Worm (Caenorhabditis elegans): Measurements from ENCODE around the gene pgp-5.

- no peak for TF ChIP-seq ama-1 (optimal IDR thresholded peaks at IDR 0.05)
- TF ChIP-seq flt-1 (GFP tag; IDR thresholded peaks at IDR 0.05), result no peak
- TF ChIP-seq hmbx-1 (tag; optimal IDR thresholded peaks at IDR 0.05), result no peak
- no peak for TF ChIP-seq tra-4 (tag; optimal IDR thresholded peaks at IDR 0.05)
- TF ChIP-seq sea-1 (GFP tag; conservative IDR thresholded peaks at IDR 0.05), result no peak
- no peak for TF ChIP-seq pes-1 (GFP tag; IDR thresholded peaks at IDR 0.05)
- TF ChIP-seq ceh-36 (tag; optimal IDR thresholded peaks at IDR 0.05), result peak; percentile 19
These were observed 14.3 kb downstream of the pgp-5 start, which contains the start of gene C05A9.2 for ce11 chrX:10844602-10845354.
